Worm (Caenorhabditis elegans) whole organism, L1 larva: ENCODE data around the gene C17C3.9.

Experiments used
- C04F5.9 ChIP-seq: sonication (generic microtip); optimal IDR thresholded peaks from 2 replicates; lab custom pipeline; 2016; ENCODE audit warnings: missing genetic modification characterization, missing compliant biosample characterization
- F16B12.6 ChIP-seq: fragments of 150-350 bp; optimal IDR thresholded peaks from 2 replicates; lab custom pipeline; 2014; ENCODE audit warnings: missing biosample characterization, missing genetic modification characterization
- Y116A8C.19 ChIP-seq: sonication (generic microtip); optimal IDR thresholded peaks from 2 replicates; lab custom pipeline; 2016; ENCODE audit warnings: missing compliant biosample characterization, missing genetic modification characterization, borderline replicate concordance
- aha-1 ChIP-seq: fragments of 150-350 bp; optimal IDR thresholded peaks from 2 replicates; lab custom pipeline; 2014; ENCODE audit warnings: missing biosample characterization, missing genetic modification characterization
- alr-1 ChIP-seq: fragments of 200-800 bp; sonication (Bioruptor generic); optimal IDR thresholded peaks from 2 replicates; lab custom pipeline; 2018; ENCODE audit warnings: borderline replicate concordance, mild to moderate bottlenecking, missing genetic modification characterization, missing compliant biosample characterization
- blmp-1 ChIP-seq: fragments of 150-350 bp; optimal IDR thresholded peaks from 2 replicates; lab custom pipeline; 2014; ENCODE audit warnings: missing biosample characterization, missing genetic modification characterization
- ceh-63 ChIP-seq: fragments of 200-800 bp; sonication (Bioruptor generic); optimal IDR thresholded peaks from 2 replicates; lab custom pipeline; 2018; ENCODE audit warnings: mild to moderate bottlenecking, missing genetic modification characterization, missing compliant biosample characterization
- ceh-88 ChIP-seq: fragments of 200-800 bp; sonication (Bioruptor generic); IDR thresholded peaks from 2 replicates; pipeline ENCODE4 v1.3.6; 2022; ENCODE audit warnings: missing genetic modification characterization, missing compliant biosample characterization
- ceh-90 ChIP-seq: sonication (generic microtip); optimal IDR thresholded peaks from 2 replicates; lab custom pipeline; 2016; ENCODE audit warnings: missing genetic modification characterization, missing compliant biosample characterization
- dpl-1 ChIP-seq, 3 experiments: fragments of 150-350 bp in 2 of 3; sonication (generic microtip) in 1 of 3; optimal IDR thresholded peaks; 2 replicates each; lab custom pipeline; 2014 to 2017; ENCODE audit warnings: missing biosample characterization in 3 of 3, missing genetic modification characterization in 3 of 3, missing genetic modification reagents in 3 of 3
- efl-1 ChIP-seq, 4 experiments: fragments of 150-350 bp; optimal IDR thresholded peaks in 3 of 4; peaks in 1 of 4; 1 replicate in 1 of 4; 2 replicates in 3 of 4; lab custom pipeline; 2014; ENCODE audit warnings: missing biosample characterization in 2 of 4, missing genetic modification characterization in 2 of 4, missing genetic modification reagents in 2 of 4
- elt-2 ChIP-seq: sonication (generic microtip); optimal IDR thresholded peaks from 2 replicates; lab custom pipeline; 2016; ENCODE audit warnings: missing genetic modification characterization, mild to moderate bottlenecking, inconsistent platforms, missing compliant biosample characterization, missing genetic modification reagents
- fkh-4 ChIP-seq: sonication (generic microtip); optimal IDR thresholded peaks from 2 replicates; lab custom pipeline; 2016; ENCODE audit warnings: missing compliant biosample characterization, missing genetic modification characterization, borderline replicate concordance
- fkh-8 ChIP-seq: sonication (generic microtip); optimal IDR thresholded peaks from 2 replicates; lab custom pipeline; 2016; ENCODE audit warnings: mild to moderate bottlenecking, missing genetic modification characterization, missing compliant biosample characterization
- fos-1 ChIP-seq: fragments of 150-350 bp; optimal IDR thresholded peaks from 2 replicates; lab custom pipeline; 2014; ENCODE audit warnings: missing biosample characterization, missing genetic modification characterization
- grh-1 ChIP-seq: fragments of 200-800 bp; sonication (Bioruptor generic); IDR thresholded peaks from 2 replicates; pipeline ENCODE4 v1.3.6; 2022; ENCODE audit warnings: missing genetic modification reagents, missing genetic modification characterization, missing compliant biosample characterization
- hpl-2 ChIP-seq: fragments of 150-350 bp; optimal IDR thresholded peaks from 2 replicates; lab custom pipeline; 2014; ENCODE audit warnings: missing biosample characterization, missing genetic modification reagents, missing genetic modification characterization
- isw-1 ChIP-seq: fragments of 200-800 bp; sonication (Bioruptor generic); IDR thresholded peaks from 2 replicates; pipeline ENCODE4 v1.3.6; 2022; ENCODE audit warnings: missing genetic modification characterization, missing compliant biosample characterization
- jun-1 ChIP-seq: fragments of 150-350 bp; optimal IDR thresholded peaks from 2 replicates; lab custom pipeline; 2014; ENCODE audit warnings: missing biosample characterization, missing genetic modification reagents, missing genetic modification characterization
- lin-14 ChIP-seq: fragments of 200-800 bp; sonication (Bioruptor generic); optimal IDR thresholded peaks from 2 replicates; lab custom pipeline; 2018; ENCODE audit warnings: mild to moderate bottlenecking, missing genetic modification characterization, moderate library complexity, missing compliant biosample characterization
- lin-15B ChIP-seq: fragments of 150-350 bp; sonication (generic microtip); optimal IDR thresholded peaks from 3 replicates; lab custom pipeline; 2014; ENCODE audit warnings: missing biosample characterization, missing genetic modification characterization
- lin-35 ChIP-seq, 2 experiments: fragments of 150-350 bp; optimal IDR thresholded peaks; 2 replicates each; lab custom pipeline; 2014; ENCODE audit warnings: missing biosample characterization in 2 of 2, missing genetic modification characterization in 2 of 2, missing genetic modification reagents in 2 of 2
- lin-39 ChIP-seq: fragments of 150-350 bp; optimal IDR thresholded peaks from 2 replicates; lab custom pipeline; 2014; ENCODE audit warnings: missing biosample characterization, missing genetic modification reagents, missing genetic modification characterization
- mab-9 ChIP-seq: fragments of 200-800 bp; sonication (Bioruptor generic); IDR thresholded peaks from 2 replicates; pipeline ENCODE4 v1.3.6; 2022; ENCODE audit warnings: missing genetic modification reagents, missing genetic modification characterization, missing compliant biosample characterization
- mef-2 ChIP-seq: fragments of 150-350 bp; optimal IDR thresholded peaks from 2 replicates; lab custom pipeline; 2014; ENCODE audit warnings: missing biosample characterization, missing genetic modification characterization
- mep-1 ChIP-seq: fragments of 150-350 bp; optimal IDR thresholded peaks from 2 replicates; lab custom pipeline; 2014; ENCODE audit warnings: missing biosample characterization, missing genetic modification characterization
- nhr-19 ChIP-seq: fragments of 200-800 bp; sonication (Bioruptor generic); conservative IDR thresholded peaks from 2 replicates; pipeline ENCODE4 v1.3.6; 2022; ENCODE audit warnings: missing genetic modification characterization, missing compliant biosample characterization
- nhr-20 ChIP-seq: sonication (generic microtip); optimal IDR thresholded peaks from 2 replicates; lab custom pipeline; 2016; ENCODE audit warnings: mild to moderate bottlenecking, missing genetic modification characterization, missing compliant biosample characterization
- nhr-237 ChIP-seq: fragments of 150-350 bp; optimal IDR thresholded peaks from 2 replicates; lab custom pipeline; 2014; ENCODE audit warnings: missing biosample characterization, missing genetic modification characterization
- nhr-71 ChIP-seq: sonication (generic microtip); optimal IDR thresholded peaks from 2 replicates; lab custom pipeline; 2016; ENCODE audit warnings: mild to moderate bottlenecking, missing genetic modification characterization, moderate library complexity, missing compliant biosample characterization
- nhr-76 ChIP-seq: sonication (generic microtip); optimal IDR thresholded peaks from 2 replicates; lab custom pipeline; 2017; ENCODE audit warnings: missing biosample characterization, missing genetic modification characterization
- pax-3 ChIP-seq: fragments of 200-800 bp; sonication (Bioruptor generic); optimal IDR thresholded peaks from 2 replicates; lab custom pipeline; 2018; ENCODE audit warnings: mild to moderate bottlenecking, missing genetic modification characterization, moderate library complexity, missing compliant biosample characterization
- pqm-1 ChIP-seq: sonication (generic microtip); optimal IDR thresholded peaks from 3 replicates; lab custom pipeline; 2017; ENCODE audit warnings: missing biosample characterization, missing genetic modification characterization
- snu-23 ChIP-seq: sonication (generic microtip); optimal IDR thresholded peaks from 2 replicates; lab custom pipeline; 2016; ENCODE audit warnings: missing genetic modification characterization, missing compliant biosample characterization
- sox-4 ChIP-seq: sonication (generic microtip); optimal IDR thresholded peaks from 2 replicates; lab custom pipeline; 2016; ENCODE audit warnings: missing genetic modification characterization, missing compliant biosample characterization
- sup-37 ChIP-seq: fragments of 200-800 bp; sonication (Bioruptor generic); optimal IDR thresholded peaks from 2 replicates; lab custom pipeline; 2018; ENCODE audit warnings: mild to moderate bottlenecking, missing genetic modification characterization, missing compliant biosample characterization
- tlp-1 ChIP-seq: fragments of 150-350 bp; optimal IDR thresholded peaks from 2 replicates; lab custom pipeline; 2014; ENCODE audit warnings: missing biosample characterization, missing genetic modification characterization

The C17C3.9 gene

DNA sequence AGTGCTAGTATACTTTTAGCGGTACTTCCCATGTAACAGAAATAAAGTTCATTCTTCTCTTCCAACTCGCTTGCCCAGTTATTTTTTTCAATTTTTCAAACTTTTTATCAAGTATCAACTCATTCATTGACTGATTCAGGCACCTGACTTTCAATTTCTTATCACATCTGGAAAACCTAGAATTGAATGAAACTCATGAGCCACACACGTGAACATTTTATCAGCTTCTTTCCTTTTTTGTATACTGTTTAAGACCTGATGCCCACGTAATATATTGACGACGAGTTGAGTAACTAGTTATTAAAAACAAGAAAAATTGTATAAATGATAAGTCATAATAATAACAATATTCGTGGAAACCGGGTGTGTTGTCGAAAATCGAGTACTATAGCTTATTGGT is 21.5 kb upstream of the C17C3.9 start (continued):
- TF ChIP-seq sup-37 = no peak
- TF ChIP-seq sox-4 (tag; lab: Kevin White, UChicago) = no peak
- TF ChIP-seq Y116A8C.19 = no peak
- no peak for TF ChIP-seq efl-1 (optimal IDR thresholded peaks at IDR 0.05; lab: Kevin White, UChicago)
- no peak for TF ChIP-seq efl-1 (GFP tag; optimal IDR thresholded peaks at IDR 0.05 in 1 of 2; lab: Kevin White, UChicago)
- TF ChIP-seq ceh-90 (tag; lab: Kevin White, UChicago) = no peak
- no peak for TF ChIP-seq tlp-1
- TF ChIP-seq blmp-1 (tag; lab: Kevin White, UChicago) = no peak
- TF ChIP-seq snu-23 (GFP tag; lab: Kevin White, UChicago) = no peak
- TF ChIP-seq lin-15B (tag; lab: Kevin White, UChicago) = no peak
- no peak for TF ChIP-seq fos-1 (tag; lab: Kevin White, UChicago)
- TF ChIP-seq ceh-88 (GFP tag; lab: Robert Waterston, UW) = no peak
- TF ChIP-seq aha-1 = no peak
- no peak for TF ChIP-seq nhr-76 (tag; lab: Kevin White, UChicago)
- TF ChIP-seq lin-39 (tag; lab: Kevin White, UChicago) = no peak
- TF ChIP-seq nhr-20 = peak; percentile 4
- no peak for TF ChIP-seq mab-9
- TF ChIP-seq C04F5.9 (tag; lab: Kevin White, UChicago) = no peak
- TF ChIP-seq pax-3 (tag; lab: Kevin White, UChicago) = no peak
- no peak for TF ChIP-seq jun-1

DNA sequence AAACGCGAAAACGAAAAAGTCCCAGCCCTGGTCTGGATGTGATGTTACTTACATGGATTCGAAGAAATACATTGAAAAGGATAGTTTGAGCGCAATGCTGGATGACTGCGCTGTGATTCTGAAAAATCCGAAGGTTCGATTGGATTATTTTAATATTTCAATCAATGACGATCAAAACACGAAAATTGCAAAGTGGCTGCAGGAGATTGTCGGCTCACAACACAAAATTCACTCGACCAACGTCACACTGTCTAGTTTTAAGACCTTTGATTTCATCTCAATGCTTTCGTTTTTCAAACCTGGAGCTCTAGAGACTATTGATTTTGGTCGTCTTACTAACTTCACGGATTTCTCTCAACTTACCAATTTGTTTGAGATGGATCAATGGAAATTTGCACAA is 19.4 kb upstream of the C17C3.9 start, which contains the start of gene C17C3.5:
Gene C17C3.5, plus strand, starts transcription at position 301 of the 400 bp plus-strand sequence.
- TF ChIP-seq nhr-76 (tag; lab: Kevin White, UChicago) (no peak), grh-1 (GFP tag; lab: Robert Waterston, UW) (no peak), mef-2 (tag; lab: Kevin White, UChicago) (no peak), hpl-2 (GFP tag; lab: Kevin White, UChicago) (no peak), pqm-1 (tag; lab: Kevin White, UChicago) (no peak), fkh-8 (tag; lab: Kevin White, UChicago) (no peak), nhr-19 (GFP tag; lab: Robert Waterston, UW) (no peak), fkh-4 (tag; lab: Kevin White, UChicago) (no peak)

DNA sequence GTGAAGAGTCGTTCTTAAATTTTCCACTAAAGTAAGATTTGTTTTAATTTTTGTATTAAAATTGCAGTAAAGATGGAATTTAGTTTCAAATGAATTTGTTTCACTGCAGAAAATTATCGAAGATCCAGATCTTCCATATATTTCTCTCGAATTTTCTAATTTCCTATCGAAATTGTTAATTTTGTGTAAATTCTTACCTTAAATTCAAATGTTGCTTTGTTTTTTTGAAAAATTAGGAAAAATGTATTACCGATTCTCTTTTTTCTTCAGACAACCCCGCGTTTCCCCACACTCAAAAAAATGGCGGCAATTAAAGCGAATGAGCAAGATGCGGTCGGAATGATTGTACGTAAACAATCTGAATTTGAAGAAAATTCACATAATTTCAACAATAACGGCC is 17.7 kb upstream of the C17C3.9 start, which contains the start of gene C17C3.6:
Gene C17C3.6, plus strand, starts transcription at position 301 of the 400 bp plus-strand sequence.
- TF ChIP-seq elt-2 (tag; lab: Kevin White, UChicago) (no peak), ceh-90 (tag; lab: Kevin White, UChicago) (no peak)
- TF ChIP-seq, all 84 proteins: peak for 0

DNA sequence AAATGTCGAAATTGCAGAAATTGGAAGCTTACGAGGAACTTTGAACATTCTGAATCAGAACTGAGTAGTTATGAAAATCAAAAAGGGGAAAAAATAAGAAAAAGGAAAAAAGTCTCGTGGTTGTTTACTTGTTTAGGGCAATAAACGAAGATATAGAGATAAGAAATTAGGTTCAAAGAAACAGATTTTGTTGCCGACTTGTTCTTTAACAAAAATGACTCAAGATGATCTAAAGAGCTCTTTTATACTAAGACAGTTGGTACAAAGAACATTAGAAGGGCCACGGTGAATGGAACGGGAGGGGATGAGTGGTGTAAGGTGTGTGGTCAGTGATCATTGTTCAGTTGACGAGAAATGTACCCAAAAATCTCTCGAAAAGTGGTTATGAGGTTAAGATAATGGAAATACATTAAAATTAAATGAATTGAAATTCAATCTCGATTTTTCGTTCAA is 15.4 kb upstream of the C17C3.9 start, which contains the start of gene acdh-2:
Gene acdh-2, minus strand, starts transcription at position 51 of the 453 bp plus-strand sequence.
- peak; percentile 51 for TF ChIP-seq nhr-71 (tag; lab: Kevin White, UChicago)
- TF ChIP-seq sup-37 = no peak
- peak; percentile 22 for TF ChIP-seq snu-23 (GFP tag; lab: Kevin White, UChicago)
- no peak for TF ChIP-seq grh-1 (GFP tag; lab: Robert Waterston, UW)

DNA sequence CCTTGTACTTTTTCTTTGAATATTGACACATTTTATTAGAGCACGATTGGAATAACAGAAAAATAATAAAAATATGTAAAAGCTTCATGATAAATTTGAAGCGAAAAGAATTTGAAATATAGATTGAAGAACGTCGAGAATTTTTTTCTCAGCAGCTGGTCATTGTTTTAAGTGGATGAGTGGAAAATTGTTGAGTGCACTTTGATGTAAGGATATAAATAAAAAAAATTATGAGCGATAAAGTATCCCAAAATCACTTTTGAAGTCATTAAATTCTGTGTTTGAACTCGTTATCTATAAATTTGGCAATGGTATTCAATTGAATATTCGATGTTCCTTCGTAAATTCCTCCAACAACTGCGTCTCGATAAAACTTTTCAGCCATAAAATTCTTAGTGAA is 12.7 kb upstream of the C17C3.9 start, which contains the start of gene ins-13:
Gene ins-13, minus strand, starts transcription at position 101 of the 400 bp plus-strand sequence.
- TF ChIP-seq F16B12.6 (tag; lab: Kevin White, UChicago) (no peak), nhr-20 (no peak), grh-1 (GFP tag; lab: Robert Waterston, UW) (no peak), dpl-1 (GFP tag; optimal IDR thresholded peaks at IDR 0.05; lab: Kevin White, UChicago) (no peak), mep-1 (no peak), ceh-88 (GFP tag; lab: Robert Waterston, UW) (no peak), alr-1 (tag; lab: Kevin White, UChicago) (no peak), nhr-237 (tag; lab: Kevin White, UChicago) (no peak), isw-1 (GFP tag; lab: Robert Waterston, UW) (no peak), lin-14 (no peak), ceh-63 (GFP tag; lab: Kevin White, UChicago) (no peak), nhr-71 (tag; lab: Kevin White, UChicago) (no peak), lin-35 (GFP tag; optimal IDR thresholded peaks at IDR 0.05; lab: Kevin White, UChicago) (no peak)
